Fruit fly (Drosophila melanogaster) whole organism, embryonic: ENCODE data around the gene raw.
A peak's percentile ranks its signal among the peaks of the same experiment; 100 is the strongest.

Source experiments
- Abd-B ChIP-seq: fragments of 200-800 bp; sonication (Bioruptor generic); optimal IDR thresholded peaks from 2 replicates; lab custom pipeline; 2018; ENCODE audit warnings: missing biosample characterization, mild to moderate bottlenecking, missing genetic modification characterization, moderate library complexity
- BEAF-32 ChIP-seq: fragments of 200-800 bp; sonication (Bioruptor generic); optimal IDR thresholded peaks from 3 replicates; lab custom pipeline; 2017; ENCODE audit warnings: missing biosample characterization, missing genetic modification characterization, mild to moderate bottlenecking, moderate library complexity, missing genetic modification reagents
- Bgb ChIP-seq: fragments of 200-800 bp; sonication (Bioruptor generic); IDR thresholded peaks from 2 replicates; pipeline ENCODE4 v1.3.6; 2022; ENCODE audit warnings: missing biosample characterization, missing genetic modification characterization; ENCODE audit not compliant: partially characterized antibody
- Blimp-1 ChIP-seq: fragments of 200-800 bp; sonication (Bioruptor generic); optimal IDR thresholded peaks from 3 replicates; lab custom pipeline; 2018; ENCODE audit warnings: missing biosample characterization, missing genetic modification characterization, mild to moderate bottlenecking, moderate library complexity, missing genetic modification reagents
- BtbVII ChIP-seq: fragments of 200-800 bp; sonication (Bioruptor generic); optimal IDR thresholded peaks from 3 replicates; lab custom pipeline; 2017; ENCODE audit warnings: missing biosample characterization, mild to moderate bottlenecking, missing genetic modification characterization
- CG11247 ChIP-seq: fragments of 200-800 bp; sonication (Bioruptor generic); IDR thresholded peaks from 2 replicates; pipeline ENCODE4 v1.3.6; 2022; ENCODE audit warnings: missing biosample characterization, missing genetic modification characterization
- CG12391 ChIP-seq: fragments of 200-800 bp; sonication (Bioruptor generic); optimal IDR thresholded peaks from 3 replicates; lab custom pipeline; 2018; ENCODE audit warnings: missing biosample characterization, mild to moderate bottlenecking, missing genetic modification characterization, moderate library complexity
- CG12659 ChIP-seq: fragments of 200-800 bp; sonication (Bioruptor generic); optimal IDR thresholded peaks from 3 replicates; lab custom pipeline; 2017; ENCODE audit warnings: mild to moderate bottlenecking, missing biosample characterization, missing genetic modification reagents, missing genetic modification characterization
- CG12744 ChIP-seq: fragments of 200-800 bp; sonication (Bioruptor generic); optimal IDR thresholded peaks from 2 replicates; lab custom pipeline; 2016; ENCODE audit warnings: missing biosample characterization, missing genetic modification characterization
- CG12769 ChIP-seq: fragments of 200-800 bp; sonication (Bioruptor generic); optimal IDR thresholded peaks from 2 replicates; lab custom pipeline; 2019; ENCODE audit warnings: missing biosample characterization, mild to moderate bottlenecking, missing genetic modification characterization, moderate library complexity
- CG1603 ChIP-seq: fragments of 200-800 bp; sonication (Bioruptor generic); optimal IDR thresholded peaks from 2 replicates; lab custom pipeline; 2019; ENCODE audit warnings: missing biosample characterization, mild to moderate bottlenecking, missing genetic modification characterization, moderate library complexity
- CG1792 ChIP-seq: fragments of 200-800 bp; sonication (Bioruptor generic); optimal IDR thresholded peaks from 2 replicates; lab custom pipeline; 2016; ENCODE audit warnings: missing biosample characterization, missing genetic modification characterization
- CG30431 ChIP-seq: fragments of 200-800 bp; sonication (Bioruptor generic); optimal IDR thresholded peaks from 2 replicates; lab custom pipeline; 2017; ENCODE audit warnings: missing biosample characterization, missing genetic modification characterization
- CG3995 ChIP-seq: fragments of 200-800 bp; sonication (Bioruptor generic); optimal IDR thresholded peaks from 3 replicates; lab custom pipeline; 2016; ENCODE audit warnings: missing biosample characterization, missing genetic modification characterization
- CG8290 ChIP-seq, 3 experiments: fragments of 200-800 bp; sonication (Bioruptor generic); optimal IDR thresholded peaks; 2 replicates each; lab custom pipeline; 2016 to 2019; ENCODE audit warnings: missing biosample characterization in 3 of 3, missing genetic modification characterization in 3 of 3, mild to moderate bottlenecking in 2 of 3, moderate library complexity in 1 of 3
- CG9437 ChIP-seq: fragments of 200-800 bp; sonication (Bioruptor generic); optimal IDR thresholded peaks from 2 replicates; lab custom pipeline; 2018; ENCODE audit warnings: missing biosample characterization, mild to moderate bottlenecking, missing genetic modification characterization
- Dp ChIP-seq: fragments of 200-800 bp; sonication (Bioruptor generic); optimal IDR thresholded peaks from 2 replicates; lab custom pipeline; 2018; ENCODE audit warnings: missing biosample characterization, mild to moderate bottlenecking, missing genetic modification characterization, moderate library complexity
- E2f2 ChIP-seq: fragments of 200-800 bp; sonication (Bioruptor generic); IDR thresholded peaks from 2 replicates; pipeline ENCODE4 v1.3.6; 2022; ENCODE audit warnings: missing biosample characterization, missing genetic modification characterization
- Fer1 ChIP-seq: fragments of 200-800 bp; sonication (Bioruptor generic); optimal IDR thresholded peaks from 2 replicates; lab custom pipeline; 2017; ENCODE audit warnings: missing biosample characterization, mild to moderate bottlenecking, missing genetic modification characterization
- Lhr ChIP-seq: fragments of 200-800 bp; sonication (Bioruptor generic); optimal IDR thresholded peaks from 3 replicates; lab custom pipeline; 2017; ENCODE audit warnings: mild to moderate bottlenecking, missing biosample characterization, missing genetic modification reagents, missing genetic modification characterization
- Lpt ChIP-seq: fragments of >200 bp; optimal IDR thresholded peaks from 2 replicates; lab custom pipeline; 2018; ENCODE audit warnings: missing biosample characterization, missing genetic modification characterization
- MBD-R2 ChIP-seq: fragments of 200-800 bp; sonication (Bioruptor generic); IDR thresholded peaks from 2 replicates; pipeline ENCODE4 v1.3.6; 2022; ENCODE audit warnings: missing biosample characterization, missing genetic modification characterization
- Med ChIP-seq: fragments of 200-800 bp; sonication (Bioruptor generic); peaks from one replicate; lab custom pipeline; 2016; ENCODE audit warnings: missing biosample characterization, missing genetic modification characterization, mild to moderate bottlenecking, inconsistent platforms, moderate library complexity
- Neu2 ChIP-seq: fragments of 200-800 bp; sonication (Bioruptor generic); optimal IDR thresholded peaks from 3 replicates; lab custom pipeline; 2016; ENCODE audit warnings: missing biosample characterization, missing genetic modification characterization, borderline replicate concordance
- Pdp1 ChIP-seq, 2 experiments: fragments of 200-800 bp; sonication (Bioruptor generic); optimal IDR thresholded peaks; 3 replicates each; lab custom pipeline; 2016; ENCODE audit warnings: missing biosample characterization in 2 of 2, missing genetic modification characterization in 2 of 2, mild to moderate bottlenecking in 1 of 2, moderate library complexity in 1 of 2
- Vsx1 ChIP-seq: fragments of 200-800 bp; sonication (Bioruptor generic); optimal IDR thresholded peaks from 2 replicates; lab custom pipeline; 2017; ENCODE audit warnings: missing biosample characterization, mild to moderate bottlenecking, missing genetic modification characterization, missing genetic modification reagents
- Xrp1 ChIP-seq: fragments of 200-800 bp; sonication (Bioruptor generic); IDR thresholded peaks from 2 replicates; pipeline ENCODE4 v1.3.6; 2022; ENCODE audit warnings: missing biosample characterization, missing genetic modification characterization
- amos ChIP-seq: fragments of 200-800 bp; sonication (Bioruptor generic); IDR thresholded peaks from 2 replicates; pipeline ENCODE4 v1.3.6; 2022; ENCODE audit warnings: missing biosample characterization, missing genetic modification characterization; ENCODE audit not compliant: partially characterized antibody
- ato ChIP-seq: fragments of 200-800 bp; sonication (Bioruptor generic); IDR thresholded peaks from 2 replicates; pipeline ENCODE4 v1.3.6; 2022; ENCODE audit warnings: missing biosample characterization, missing genetic modification characterization; ENCODE audit not compliant: partially characterized antibody
- bcd ChIP-seq: fragments of 200-800 bp; sonication (Bioruptor generic); optimal IDR thresholded peaks from 2 replicates; lab custom pipeline; 2017; ENCODE audit warnings: missing biosample characterization, mild to moderate bottlenecking, missing genetic modification characterization
- btn ChIP-seq: fragments of 200-800 bp; sonication (Bioruptor generic); optimal IDR thresholded peaks from 2 replicates; lab custom pipeline; 2016; ENCODE audit warnings: missing biosample characterization, missing genetic modification characterization
- cg ChIP-seq: fragments of 200-800 bp; sonication (Bioruptor generic); optimal IDR thresholded peaks from 3 replicates; lab custom pipeline; 2019; ENCODE audit warnings: missing biosample characterization, mild to moderate bottlenecking, missing genetic modification characterization, moderate library complexity
- chinmo ChIP-seq: fragments of 200-800 bp; sonication (Bioruptor generic); IDR thresholded peaks from 4 replicates; pipeline ENCODE4 v1.3.6; 2022; ENCODE audit warnings: missing biosample characterization, missing genetic modification characterization; ENCODE audit not compliant: partially characterized antibody
- ci ChIP-seq: fragments of 200-800 bp; sonication (Bioruptor generic); IDR thresholded peaks from 3 replicates; pipeline ENCODE4 v1.3.6; 2022; ENCODE audit warnings: missing biosample characterization, missing genetic modification characterization
- danr ChIP-seq: fragments of 200-800 bp; sonication (Bioruptor generic); IDR thresholded peaks from 2 replicates; pipeline ENCODE4 v1.3.6; 2022; ENCODE audit warnings: missing biosample characterization, missing genetic modification characterization
- dmrt11E ChIP-seq: fragments of 200-800 bp; sonication (Bioruptor generic); optimal IDR thresholded peaks from 3 replicates; lab custom pipeline; 2018; ENCODE audit warnings: missing biosample characterization, mild to moderate bottlenecking, missing genetic modification characterization, moderate library complexity
- exex ChIP-seq: fragments of 200-800 bp; sonication (Bioruptor generic); optimal IDR thresholded peaks from 4 replicates; lab custom pipeline; 2018; ENCODE audit warnings: missing biosample characterization, mild to moderate bottlenecking, missing genetic modification characterization, moderate library complexity
- fd102C ChIP-seq: fragments of 200-800 bp; sonication (Bioruptor generic); optimal IDR thresholded peaks from 2 replicates; lab custom pipeline; 2018; ENCODE audit warnings: missing biosample characterization, mild to moderate bottlenecking, missing genetic modification characterization, moderate library complexity
- gce ChIP-seq: fragments of 200-800 bp; sonication (Bioruptor generic); IDR thresholded peaks from 3 replicates; pipeline ENCODE4 v1.3.6; 2022; ENCODE audit warnings: missing biosample characterization, missing genetic modification characterization
- grn ChIP-seq: fragments of 200-800 bp; sonication (Bioruptor generic); optimal IDR thresholded peaks from 3 replicates; lab custom pipeline; 2017; ENCODE audit warnings: missing biosample characterization, missing genetic modification characterization
- nmo ChIP-seq: fragments of 200-800 bp; sonication (Bioruptor generic); optimal IDR thresholded peaks from 2 replicates; lab custom pipeline; 2018; ENCODE audit warnings: missing biosample characterization, mild to moderate bottlenecking, missing genetic modification characterization, moderate library complexity
- pan ChIP-seq, 4 experiments: fragments of >200 bp in 3 of 4; fragments of 200-800 bp in 1 of 4; sonication (Bioruptor generic) in 1 of 4; optimal IDR thresholded peaks in 3 of 4; IDR thresholded peaks in 1 of 4; 2 replicates each; pipeline versions ENCODE4 v1.3.6 to Lab custom; 2017 to 2022; ENCODE audit warnings: missing biosample characterization in 2 of 4, missing genetic modification characterization in 2 of 4, mixed read lengths in 1 of 4
- pros ChIP-seq: fragments of 200-800 bp; sonication (Bioruptor generic); optimal IDR thresholded peaks from 3 replicates; lab custom pipeline; 2019; ENCODE audit warnings: missing biosample characterization, mild to moderate bottlenecking, missing genetic modification characterization, moderate library complexity
- rib ChIP-seq: fragments of 200-800 bp; sonication (Bioruptor generic); IDR thresholded peaks from 2 replicates; pipeline ENCODE4 v1.3.6; 2022; ENCODE audit warnings: missing biosample characterization, missing genetic modification characterization
- stwl ChIP-seq: fragments of 200-800 bp; sonication (Bioruptor generic); optimal IDR thresholded peaks from 3 replicates; lab custom pipeline; 2018; ENCODE audit warnings: missing biosample characterization, mild to moderate bottlenecking, missing genetic modification characterization, moderate library complexity
- tna ChIP-seq: fragments of 200-800 bp; sonication (Bioruptor generic); IDR thresholded peaks from 2 replicates; pipeline ENCODE4 v1.3.6; 2022; ENCODE audit warnings: missing biosample characterization, missing genetic modification characterization; ENCODE audit not compliant: partially characterized antibody

Gene raw

dm6 chr2L:8714513-8714912, 25.9 kb downstream of the raw start:
- peak in 1 of 2 experiments; percentile 23 for TF ChIP-seq Pdp1 (GFP tag; optimal IDR thresholded peaks at IDR 0.05; lab: Kevin White, UChicago)
- no peak for TF ChIP-seq Neu2

DNA sequence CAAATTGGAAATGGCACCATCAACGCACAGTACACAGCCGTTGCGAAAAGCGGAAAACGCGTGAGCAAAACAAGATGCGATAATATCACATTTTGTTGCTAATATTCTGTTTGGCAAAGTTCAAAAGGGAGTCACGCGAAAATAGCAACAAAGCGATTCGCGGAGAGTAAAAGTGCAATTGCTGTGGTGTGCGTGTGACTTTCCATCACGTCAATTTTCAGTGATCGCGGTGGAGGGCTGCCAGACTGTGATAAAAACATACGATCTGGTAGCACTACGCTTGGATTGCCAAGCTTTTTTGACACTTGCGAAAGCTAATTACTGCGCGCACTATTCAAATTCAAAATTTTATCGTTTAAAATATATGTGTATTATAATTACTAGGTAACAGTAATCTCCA, 31.0 kb downstream of the raw start, which contains the start of gene Hnf4:
Hnf4 (minus strand) TSS at position 199 of the 400 bp plus-strand sequence.
- TF ChIP-seq nmo (peak; percentile 4), BtbVII (GFP tag; lab: Kevin White, UChicago) (no peak), BEAF-32 (GFP tag; lab: Kevin White, UChicago) (peak; percentile 23), pros (GFP tag; lab: Kevin White, UChicago) (no peak), ato (GFP tag; lab: Robert Waterston, UW) (no peak), dmrt11E (no peak), CG12744 (peak; percentile 14), rib (GFP tag; lab: Robert Waterston, UW) (peak; percentile 70), gce (GFP tag; lab: Robert Waterston, UW) (no peak), Blimp-1 (GFP tag; lab: Kevin White, UChicago) (peak; percentile 62), btn (GFP tag; lab: Kevin White, UChicago) (no peak), CG1792 (no peak), CG8290 (GFP tag; optimal IDR thresholded peaks at IDR 0.05; lab: Kevin White, UChicago) (no peak), CG8290 (tag; optimal IDR thresholded peaks at IDR 0.05; lab: Kevin White, UChicago) (peak in 1 of 2 experiments; percentile 30), exex (tag; lab: Kevin White, UChicago) (peak; percentile 53), ci (GFP tag; lab: Robert Waterston, UW) (0 out of 3 replicates have a peak, but pooled peaks have one; percentile 21), pan (optimal IDR thresholded peaks at IDR 0.05; lab: Kevin White, UChicago) (no peak), pan (GFP tag; optimal IDR thresholded peaks at IDR 0.05 in 1 of 2, IDR thresholded peaks at IDR 0.05 in 1 of 2) (no peak), fd102C (GFP tag; lab: Kevin White, UChicago) (no peak), Fer1 (GFP tag; lab: Kevin White, UChicago) (no peak), chinmo (GFP tag; lab: Robert Waterston, UW) (peak; percentile 72; the same call in 2 of the 4 replicates), stwl (tag; lab: Kevin White, UChicago) (peak; percentile 19), Bgb (GFP tag; lab: Robert Waterston, UW) (peak; percentile 56), Vsx1 (GFP tag; lab: Kevin White, UChicago) (peak; percentile 72), Lpt (GFP tag; lab: Kevin White, UChicago) (no peak), CG12769 (tag; lab: Kevin White, UChicago) (peak; percentile 32), CG12391 (tag; lab: Kevin White, UChicago) (no peak), danr (no peak), Lhr (GFP tag; lab: Kevin White, UChicago) (peak; percentile 39), grn (peak; percentile 24), E2f2 (GFP tag; lab: Robert Waterston, UW) (peak; percentile 95), Med (GFP tag; lab: Kevin White, UChicago) (peak; percentile 63), tna (GFP tag; lab: Robert Waterston, UW) (0 out of 2 replicates have a peak, but pooled peaks have one; percentile 42), CG12659 (GFP tag; lab: Kevin White, UChicago) (peak; percentile 35), MBD-R2 (GFP tag; lab: Robert Waterston, UW) (peak; percentile 37), Xrp1 (GFP tag; lab: Robert Waterston, UW) (no peak), CG9437 (GFP tag; lab: Kevin White, UChicago) (peak; percentile 88), cg (GFP tag; lab: Kevin White, UChicago) (peak; percentile 70), CG3995 (GFP tag; lab: Kevin White, UChicago) (peak; percentile 53), bcd (GFP tag; lab: Kevin White, UChicago) (no peak), CG30431 (GFP tag; lab: Kevin White, UChicago) (no peak), amos (GFP tag; lab: Robert Waterston, UW) (no peak; the same call in 1 of the 2 replicates), CG1603 (tag; lab: Kevin White, UChicago) (peak; percentile 40), CG11247 (GFP tag; lab: Robert Waterston, UW) (no peak), Abd-B (GFP tag; lab: Kevin White, UChicago) (peak; percentile 5), Dp (GFP tag; lab: Kevin White, UChicago) (peak; percentile 93)
